Worm (Caenorhabditis elegans) whole organism, mixed stage, embryonic: ENCODE results near the gene catp-7.

Source experiments
- M03D4.4 ChIP-seq: sonication (generic microtip); optimal IDR thresholded peaks from 2 replicates; lab custom pipeline; 2017; ENCODE audit warnings: mild to moderate bottlenecking, missing genetic modification characterization, missing compliant biosample characterization
- bed-3 ChIP-seq: fragments of 200-800 bp; sonication (Bioruptor generic); optimal IDR thresholded peaks from 3 replicates; lab custom pipeline; 2018; ENCODE audit warnings: mild to moderate bottlenecking, missing genetic modification characterization, moderate library complexity, missing compliant biosample characterization
- blmp-1 ChIP-seq: fragments of 150-350 bp; optimal IDR thresholded peaks from 2 replicates; lab custom pipeline; 2014; ENCODE audit warnings: missing biosample characterization, missing genetic modification characterization
- ceh-39 ChIP-seq: fragments of 150-350 bp; optimal IDR thresholded peaks from 2 replicates; lab custom pipeline; 2014; ENCODE audit warnings: missing biosample characterization, missing genetic modification characterization
- ceh-43 ChIP-seq: fragments of 200-800 bp; sonication (Bioruptor generic); optimal IDR thresholded peaks from 2 replicates; lab custom pipeline; 2018; ENCODE audit warnings: mild to moderate bottlenecking, missing genetic modification characterization, moderate library complexity, missing compliant biosample characterization
- ceh-83 ChIP-seq: fragments of 200-800 bp; sonication (Bioruptor generic); optimal IDR thresholded peaks from 2 replicates; lab custom pipeline; 2018; ENCODE audit warnings: mild to moderate bottlenecking, missing genetic modification characterization, missing compliant biosample characterization
- ces-1 ChIP-seq: fragments of 150-350 bp; optimal IDR thresholded peaks from 2 replicates; lab custom pipeline; 2014; ENCODE audit warnings: missing biosample characterization, missing genetic modification reagents, missing genetic modification characterization
- cnd-1 ChIP-seq: fragments of 200-800 bp; sonication (Bioruptor generic); optimal IDR thresholded peaks from 2 replicates; lab custom pipeline; 2018; ENCODE audit warnings: mild to moderate bottlenecking, missing genetic modification characterization, missing compliant biosample characterization
- drap-1 ChIP-seq: fragments of 200-800 bp; sonication (Bioruptor generic); optimal IDR thresholded peaks from 3 replicates; lab custom pipeline; 2018; ENCODE audit warnings: mild to moderate bottlenecking, missing genetic modification characterization, missing compliant biosample characterization
- elt-1 ChIP-seq: sonication (generic microtip); optimal IDR thresholded peaks from 2 replicates; lab custom pipeline; 2017; ENCODE audit warnings: missing genetic modification characterization, mild to moderate bottlenecking, missing compliant biosample characterization, antibody characterized with exemption, moderate library complexity, borderline replicate concordance; ENCODE audit not compliant: insufficient read depth
- elt-3 ChIP-seq: fragments of 150-350 bp; optimal IDR thresholded peaks from 2 replicates; lab custom pipeline; 2014; ENCODE audit warnings: missing biosample characterization, missing genetic modification characterization
- flh-1 ChIP-seq: fragments of 200-800 bp; sonication (Bioruptor generic); optimal IDR thresholded peaks from 2 replicates; lab custom pipeline; 2018; ENCODE audit warnings: mild to moderate bottlenecking, missing genetic modification characterization, moderate library complexity, missing compliant biosample characterization
- ham-2 ChIP-seq: fragments of 200-800 bp; sonication (Bioruptor generic); optimal IDR thresholded peaks from 2 replicates; lab custom pipeline; 2018; ENCODE audit warnings: mild to moderate bottlenecking, missing genetic modification characterization, missing compliant biosample characterization
- hlh-1 ChIP-seq: fragments of 150-350 bp; optimal IDR thresholded peaks from 2 replicates; lab custom pipeline; 2014; ENCODE audit warnings: missing biosample characterization, missing genetic modification reagents, missing genetic modification characterization
- lin-13 ChIP-seq: fragments of 150-350 bp; optimal IDR thresholded peaks from 2 replicates; lab custom pipeline; 2014; ENCODE audit warnings: missing biosample characterization, missing genetic modification characterization
- lsy-2 ChIP-seq: fragments of 150-350 bp; optimal IDR thresholded peaks from 2 replicates; lab custom pipeline; 2014; ENCODE audit warnings: missing biosample characterization, missing genetic modification characterization
- mab-5 ChIP-seq: fragments of 150-350 bp; optimal IDR thresholded peaks from 2 replicates; lab custom pipeline; 2014; ENCODE audit warnings: missing biosample characterization, missing genetic modification characterization
- mep-1 ChIP-seq: fragments of 150-350 bp; optimal IDR thresholded peaks from 2 replicates; lab custom pipeline; 2017; ENCODE audit warnings: missing biosample characterization, missing genetic modification reagents, missing genetic modification characterization, inconsistent platforms
- mls-2 ChIP-seq: sonication (generic microtip); optimal IDR thresholded peaks from 2 replicates; lab custom pipeline; 2016; ENCODE audit warnings: mild to moderate bottlenecking, missing genetic modification characterization, moderate library complexity, missing compliant biosample characterization
- nhr-12 ChIP-seq: fragments of 150-350 bp; optimal IDR thresholded peaks from 2 replicates; lab custom pipeline; 2014; ENCODE audit warnings: missing biosample characterization, missing genetic modification characterization
- nhr-2 ChIP-seq: fragments of 150-350 bp; optimal IDR thresholded peaks from 2 replicates; lab custom pipeline; 2014; ENCODE audit warnings: missing biosample characterization, missing genetic modification characterization
- nhr-237 ChIP-seq: fragments of 150-350 bp; optimal IDR thresholded peaks from 2 replicates; lab custom pipeline; 2014; ENCODE audit warnings: missing biosample characterization, missing genetic modification characterization
- nhr-28 ChIP-seq: fragments of 150-350 bp; optimal IDR thresholded peaks from 2 replicates; lab custom pipeline; 2014; ENCODE audit warnings: missing biosample characterization, missing genetic modification characterization
- pha-4 ChIP-seq: fragments of 150-350 bp; optimal IDR thresholded peaks from 2 replicates; lab custom pipeline; 2018; ENCODE audit warnings: missing biosample characterization, missing genetic modification reagents, missing genetic modification characterization
- sem-2 ChIP-seq: fragments of 200-800 bp; sonication (Bioruptor generic); optimal IDR thresholded peaks from 2 replicates; lab custom pipeline; 2018; ENCODE audit warnings: mild to moderate bottlenecking, missing genetic modification characterization, missing compliant biosample characterization
- snpc-4 ChIP-seq: fragments of 150-350 bp; optimal IDR thresholded peaks from 2 replicates; lab custom pipeline; 2014; ENCODE audit warnings: missing biosample characterization, missing genetic modification characterization
- sptf-1 ChIP-seq: sonication (generic microtip); optimal IDR thresholded peaks from 2 replicates; lab custom pipeline; 2017; ENCODE audit warnings: mild to moderate bottlenecking, missing genetic modification characterization, moderate library complexity, missing compliant biosample characterization
- tbx-8 ChIP-seq: fragments of 200-800 bp; sonication (Bioruptor generic); optimal IDR thresholded peaks from 2 replicates; lab custom pipeline; 2018; ENCODE audit warnings: mild to moderate bottlenecking, missing genetic modification characterization, moderate library complexity, missing compliant biosample characterization
- unc-120 ChIP-seq: sonication (generic microtip); optimal IDR thresholded peaks from 2 replicates; lab custom pipeline; 2017; ENCODE audit warnings: missing genetic modification characterization, missing compliant biosample characterization; ENCODE audit not compliant: poor library complexity, severe bottlenecking
- unc-39 ChIP-seq: fragments of 150-350 bp; optimal IDR thresholded peaks from 2 replicates; lab custom pipeline; 2014; ENCODE audit warnings: missing biosample characterization, missing genetic modification characterization
- unc-62 ChIP-seq: fragments of 150-350 bp; optimal IDR thresholded peaks from 2 replicates; lab custom pipeline; 2014; ENCODE audit warnings: missing biosample characterization, missing genetic modification reagents, missing genetic modification characterization
- zip-8 ChIP-seq: fragments of 150-350 bp; optimal IDR thresholded peaks from 2 replicates; lab custom pipeline; 2014; ENCODE audit warnings: missing biosample characterization, missing genetic modification characterization
- ztf-11 ChIP-seq: fragments of 150-350 bp; optimal IDR thresholded peaks from 2 replicates; lab custom pipeline; 2014; ENCODE audit warnings: missing biosample characterization, missing genetic modification characterization

Gene catp-7

ce11 chrIV:8600712-8601330 lies 15.0 kb downstream of the catp-7 start, which contains the start of gene Y59H11AR.4:
Gene Y59H11AR.4 (minus strand): TSS chrIV:8600762.
- TF ChIP-seq lin-13 (tag; lab: Kevin White, UChicago) = no peak
- no peak for TF ChIP-seq ceh-39
- TF ChIP-seq flh-1 (GFP tag; lab: Kevin White, UChicago) = no peak
- TF ChIP-seq mep-1 = no peak

- TF ChIP-seq pha-4 (tag; lab: Kevin White, UChicago) (no peak), elt-1 (tag; lab: Kevin White, UChicago) (no peak), snpc-4 (tag; lab: Kevin White, UChicago) (no peak), cnd-1 (tag; lab: Kevin White, UChicago) (no peak), elt-3 (tag; lab: Kevin White, UChicago) (no peak), M03D4.4 (tag; lab: Kevin White, UChicago) (no peak), sem-2 (GFP tag; lab: Kevin White, UChicago) (no peak), nhr-2 (no peak), tbx-8 (GFP tag; lab: Kevin White, UChicago) (no peak), drap-1 (GFP tag; lab: Kevin White, UChicago) (no peak), nhr-28 (tag; lab: Kevin White, UChicago) (no peak), nhr-12 (tag; lab: Kevin White, UChicago) (no peak)
Measured at ce11 chrIV:8602877-8603276, 17.1 kb downstream of the catp-7 start, which contains the start of gene Y59H11AR.10. Gene Y59H11AR.10 (plus strand): TSS chrIV:8603177.

ce11 chrIV:8605217-8605616 lies 19.4 kb downstream of the catp-7 start:
- peak; percentile 7 for TF ChIP-seq unc-62 (GFP tag; lab: Kevin White, UChicago)
- TF ChIP-seq nhr-28 (tag; lab: Kevin White, UChicago) = no peak
- no peak for TF ChIP-seq zip-8 (tag; lab: Kevin White, UChicago)
- TF ChIP-seq ztf-11 (tag; lab: Kevin White, UChicago) = no peak
- no peak for TF ChIP-seq sptf-1 (tag; lab: Kevin White, UChicago)
- TF ChIP-seq nhr-237 (tag; lab: Kevin White, UChicago) = no peak
- no peak for TF ChIP-seq ceh-83
- no peak for TF ChIP-seq ham-2 (GFP tag; lab: Kevin White, UChicago)
- TF ChIP-seq ces-1 (GFP tag; lab: Kevin White, UChicago) = no peak
- TF ChIP-seq tbx-8 (GFP tag; lab: Kevin White, UChicago) = no peak
- TF ChIP-seq blmp-1 (tag; lab: Kevin White, UChicago) = no peak
- TF ChIP-seq sem-2 (GFP tag; lab: Kevin White, UChicago) = no peak
- TF ChIP-seq elt-1 (tag; lab: Kevin White, UChicago) = no peak
- TF ChIP-seq ceh-43 (GFP tag; lab: Kevin White, UChicago) = no peak
- no peak for TF ChIP-seq ceh-39
- no peak for TF ChIP-seq mep-1
- peak; percentile 42 for TF ChIP-seq hlh-1
- TF ChIP-seq drap-1 (GFP tag; lab: Kevin White, UChicago) = no peak
- no peak for TF ChIP-seq bed-3 (GFP tag; lab: Kevin White, UChicago)
- TF ChIP-seq unc-39 (tag; lab: Kevin White, UChicago) = no peak
- TF ChIP-seq unc-120 (tag; lab: Kevin White, UChicago) = peak; percentile 65
- TF ChIP-seq lin-13 (tag; lab: Kevin White, UChicago) = no peak
- no peak for TF ChIP-seq flh-1 (GFP tag; lab: Kevin White, UChicago)

- TF ChIP-seq nhr-28 (tag; lab: Kevin White, UChicago) (no peak), blmp-1 (tag; lab: Kevin White, UChicago) (no peak), unc-39 (tag; lab: Kevin White, UChicago) (no peak), zip-8 (tag; lab: Kevin White, UChicago) (no peak), unc-120 (tag; lab: Kevin White, UChicago) (no peak), ceh-43 (GFP tag; lab: Kevin White, UChicago) (no peak), ceh-39 (no peak), M03D4.4 (tag; lab: Kevin White, UChicago) (no peak), elt-3 (tag; lab: Kevin White, UChicago) (no peak), mep-1 (no peak), flh-1 (GFP tag; lab: Kevin White, UChicago) (no peak), mls-2 (no peak), nhr-2 (no peak), hlh-1 (no peak), nhr-237 (tag; lab: Kevin White, UChicago) (no peak), mab-5 (tag; lab: Kevin White, UChicago) (no peak), drap-1 (GFP tag; lab: Kevin White, UChicago) (no peak), snpc-4 (tag; lab: Kevin White, UChicago) (no peak), lsy-2 (no peak)
Measured at ce11 chrIV:8608204-8608603, 22.4 kb downstream of the catp-7 start.
